Worm (Caenorhabditis elegans): Measurements from ENCODE around the gene unc-10.

unc-10 gene

ce11 chrX:7260327-7261019 is 19.6 kb downstream of the unc-10 start, which contains the start of gene lact-1:
TSS of gene lact-1 (minus strand) at chrX:7260377.
- no peak for TF ChIP-seq nhr-77 (tag; optimal IDR thresholded peaks at IDR 0.05)
- TF ChIP-seq ZK546.5 (tag; optimal IDR thresholded peaks at IDR 0.05) = no peak
- no peak for TF ChIP-seq blmp-1 (tag; optimal IDR thresholded peaks at IDR 0.05; ENCODE audit: insufficient read depth)
- TF ChIP-seq fos-1 (tag; optimal IDR thresholded peaks at IDR 0.05) = peak; percentile 0

DNA sequence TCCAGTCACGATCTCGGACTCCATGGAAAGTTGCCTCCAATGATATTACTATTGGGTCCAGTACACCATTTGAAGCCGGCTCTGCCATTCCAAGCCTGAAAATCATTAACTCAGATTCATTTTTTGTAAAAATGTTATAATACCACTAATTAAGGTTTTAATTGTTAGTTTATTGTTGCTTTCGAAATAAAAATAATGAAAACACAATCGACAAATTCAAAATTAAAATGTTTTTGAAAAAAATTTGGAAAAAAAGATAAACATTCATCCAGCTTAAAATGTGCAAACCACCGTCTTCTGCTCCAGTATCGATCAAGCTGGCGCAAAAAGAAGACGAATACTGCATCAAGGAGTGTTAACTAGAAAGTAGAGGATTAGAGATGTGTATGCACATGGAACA is 23.2 kb downstream of the unc-10 start, which contains the start of gene F46H5.5:
Gene F46H5.5, minus strand, starts transcription at position 101 of the 400 bp plus-strand sequence.
- TF ChIP-seq snpc-4 (tag; optimal IDR thresholded peaks at IDR 0.05) = no peak
- no peak for TF ChIP-seq ceh-82 (tag; optimal IDR thresholded peaks at IDR 0.05)
- no peak for TF ChIP-seq nhr-77 (tag; optimal IDR thresholded peaks at IDR 0.05)
- TF ChIP-seq nhr-6 (tag; optimal IDR thresholded peaks at IDR 0.05) = no peak
- TF ChIP-seq nhr-129 (tag; optimal IDR thresholded peaks at IDR 0.05) = no peak
- TF ChIP-seq lin-39 (tag; optimal IDR thresholded peaks at IDR 0.05) = no peak
- TF ChIP-seq nhr-21 (tag; optimal IDR thresholded peaks at IDR 0.05) = no peak
- TF ChIP-seq nhr-11 (tag; optimal IDR thresholded peaks at IDR 0.05) = no peak
- TF ChIP-seq unc-55 (GFP tag; optimal IDR thresholded peaks at IDR 0.05) = peak; percentile 64

DNA sequence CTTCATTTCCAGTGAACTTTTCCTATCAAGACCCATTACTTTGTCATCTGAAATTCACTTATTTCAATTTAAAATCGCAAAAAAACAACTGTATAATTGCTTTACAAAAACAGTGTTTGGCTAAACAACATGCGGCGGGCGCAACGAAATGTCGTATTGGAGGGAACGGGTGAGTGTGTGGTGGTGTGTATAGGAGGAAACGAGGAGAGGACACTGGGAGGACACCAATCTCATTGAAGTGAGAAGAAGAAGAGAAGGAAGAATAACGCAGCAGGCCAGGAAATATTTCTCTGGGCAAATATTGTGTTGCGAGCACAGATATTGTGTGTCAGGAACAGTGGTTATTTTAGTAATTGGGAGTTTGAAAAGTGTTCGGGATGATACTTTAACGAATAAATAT is 25.6 kb downstream of the unc-10 start, which contains the start of gene F46H5.4:
Gene F46H5.4, minus strand, starts transcription at position 53 of the 400 bp plus-strand sequence.
- peak; percentile 47 for TF ChIP-seq nhr-129 (tag; optimal IDR thresholded peaks at IDR 0.05)
- no peak for TF ChIP-seq lsy-2 (tag; optimal IDR thresholded peaks at IDR 0.05)
- no peak for TF ChIP-seq ztf-11 (tag; optimal IDR thresholded peaks at IDR 0.05)
- TF ChIP-seq crh-2 (tag; optimal IDR thresholded peaks at IDR 0.05) = no peak
- no peak for TF ChIP-seq ceh-16 (tag; optimal IDR thresholded peaks at IDR 0.05)
- no peak for TF ChIP-seq ztf-4 (tag; optimal IDR thresholded peaks at IDR 0.05)
- TF ChIP-seq unc-55 (GFP tag; optimal IDR thresholded peaks at IDR 0.05) = peak; percentile 32

DNA sequence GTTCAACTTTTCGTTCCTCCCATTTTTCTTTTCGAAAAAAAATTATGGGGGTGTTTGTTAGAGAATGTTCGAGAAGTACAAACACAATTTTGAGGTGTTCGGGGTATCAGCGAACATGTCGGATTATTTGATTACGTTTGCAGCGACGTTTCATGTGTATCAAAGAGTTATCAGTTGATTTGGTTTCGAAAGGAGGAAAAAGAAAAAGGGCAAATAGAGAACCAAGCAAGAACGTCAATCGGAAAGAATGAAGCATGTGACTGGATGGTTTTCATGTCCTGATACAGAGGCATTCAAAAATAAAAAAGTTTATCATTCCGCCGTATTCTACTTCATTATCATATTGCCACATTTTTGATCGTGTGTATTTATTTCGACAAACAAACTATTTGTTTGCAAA is 35.4 kb downstream of the unc-10 start:
- TF ChIP-seq ceh-82 (tag; optimal IDR thresholded peaks at IDR 0.05) = no peak
- TF ChIP-seq sma-3 (GFP tag; optimal IDR thresholded peaks at IDR 0.05) = peak; percentile 37
- no peak for TF ChIP-seq nhr-21 (tag; optimal IDR thresholded peaks at IDR 0.05)
- peak; percentile 66 for TF ChIP-seq sma-9 (GFP tag; optimal IDR thresholded peaks at IDR 0.05)
- no peak for TF ChIP-seq sma-9 (tag; optimal IDR thresholded peaks at IDR 0.05)
- no peak for TF ChIP-seq unc-62 (GFP tag; optimal IDR thresholded peaks at IDR 0.05)
- TF ChIP-seq ztf-1 (GFP tag; conservative IDR thresholded peaks at IDR 0.05) = no peak
- TF ChIP-seq crh-2 (tag; optimal IDR thresholded peaks at IDR 0.05) = peak; percentile 71
- peak; percentile 61 for TF ChIP-seq fos-1 (tag; optimal IDR thresholded peaks at IDR 0.05)
- peak; percentile 60 for TF ChIP-seq F13H6.1 (tag; optimal IDR thresholded peaks at IDR 0.05)
- no peak for TF ChIP-seq nhr-23 (tag; optimal IDR thresholded peaks at IDR 0.05)
- TF ChIP-seq elt-1 (tag; optimal IDR thresholded peaks at IDR 0.05) = no peak
- TF ChIP-seq lin-11 (tag; optimal IDR thresholded peaks at IDR 0.05) = no peak
- TF ChIP-seq gmeb-1 (tag; optimal IDR thresholded peaks at IDR 0.05) = peak; percentile 60
- TF ChIP-seq blmp-1 (tag; optimal IDR thresholded peaks at IDR 0.05; ENCODE audit: insufficient read depth) = no peak

DNA sequence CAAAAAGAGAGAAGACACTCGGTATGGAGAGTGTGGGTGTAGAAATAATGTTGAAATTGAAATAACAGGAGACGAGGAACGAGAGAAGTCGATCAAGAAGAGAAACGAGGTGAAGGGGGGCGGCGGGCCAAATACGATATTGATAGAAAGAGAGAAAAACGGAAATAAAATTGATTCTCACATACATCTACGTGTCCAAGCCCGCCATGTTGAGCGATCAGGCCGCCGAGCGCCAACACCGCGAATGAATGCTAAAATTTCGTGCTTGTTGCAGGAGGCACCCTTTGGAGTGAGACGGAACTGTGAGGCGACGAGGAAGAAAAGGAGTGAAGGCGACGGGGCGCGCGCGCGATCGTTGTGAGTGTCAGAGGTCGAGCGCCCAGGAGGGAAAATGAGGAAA is 37.2 kb downstream of the unc-10 start, which contains the start of gene F46H5.7:
Gene F46H5.7, minus strand, starts transcription at position 106 of the 400 bp plus-strand sequence.
- peak; percentile 26 for TF ChIP-seq sma-9 (GFP tag; optimal IDR thresholded peaks at IDR 0.05)
- TF ChIP-seq sma-9 (tag; optimal IDR thresholded peaks at IDR 0.05) = no peak
- no peak for TF ChIP-seq peb-1 (tag; optimal IDR thresholded peaks at IDR 0.05)
- no peak for TF ChIP-seq ztf-1 (GFP tag; conservative IDR thresholded peaks at IDR 0.05)
- TF ChIP-seq elt-3 (tag; optimal IDR thresholded peaks at IDR 0.05) = no peak
- no peak for TF ChIP-seq sem-4 (tag; optimal IDR thresholded peaks at IDR 0.05)
- no peak for TF ChIP-seq nhr-11 (tag; optimal IDR thresholded peaks at IDR 0.05)
- peak; percentile 3 for TF ChIP-seq sma-3 (GFP tag; optimal IDR thresholded peaks at IDR 0.05)

DNA sequence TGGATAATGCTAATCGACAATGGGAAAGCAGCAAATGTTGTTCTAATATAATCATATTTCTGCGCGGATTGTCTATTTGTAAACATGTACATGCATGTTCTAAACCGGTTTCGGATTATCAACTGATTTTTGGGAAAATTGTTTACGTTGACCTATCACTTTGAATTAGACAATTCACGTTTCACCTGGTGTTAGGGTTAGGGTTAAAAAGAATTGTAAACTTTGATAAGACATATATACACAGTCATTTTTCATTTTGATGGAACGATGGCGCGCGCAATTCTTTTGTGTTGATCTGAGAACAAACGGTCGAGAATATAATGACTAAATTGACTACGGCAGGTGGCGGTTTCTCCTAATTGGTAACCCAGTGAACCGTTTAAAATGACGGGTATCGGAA is 38.0 kb downstream of the unc-10 start:
- no peak for TF ChIP-seq elt-3 (tag; optimal IDR thresholded peaks at IDR 0.05)
- peak; percentile 27 for TF ChIP-seq crh-2 (tag; optimal IDR thresholded peaks at IDR 0.05)
- no peak for TF ChIP-seq C34F6.9 (tag; optimal IDR thresholded peaks at IDR 0.05)
- TF ChIP-seq nhr-11 (tag; optimal IDR thresholded peaks at IDR 0.05) = no peak
- TF ChIP-seq gmeb-1 (tag; optimal IDR thresholded peaks at IDR 0.05) = peak; percentile 1
- peak; percentile 59 for TF ChIP-seq nhr-21 (tag; optimal IDR thresholded peaks at IDR 0.05)
- peak; percentile 57 for TF ChIP-seq sma-9 (GFP tag; optimal IDR thresholded peaks at IDR 0.05)
- no peak for TF ChIP-seq sma-9 (tag; optimal IDR thresholded peaks at IDR 0.05)
- TF ChIP-seq nhr-25 (tag; optimal IDR thresholded peaks at IDR 0.05) = peak; percentile 55
- TF ChIP-seq Y55F3AM.14 (GFP tag; optimal IDR thresholded peaks at IDR 0.05) = no peak
- TF ChIP-seq sma-3 (GFP tag; optimal IDR thresholded peaks at IDR 0.05) = peak; percentile 81

Measured in whole organism, L2 larva.